Fruit fly (Drosophila melanogaster) Kc167 (cell line): ENCODE results near the gene Nepl17.

Source experiments
- h ChIP-seq: fragments of >200 bp; optimal IDR thresholded peaks from 3 replicates; lab custom pipeline; 2018; ENCODE audit warnings: missing external identifiers
- insv ChIP-seq: fragments of >200 bp; optimal IDR thresholded peaks from 3 replicates; lab custom pipeline; 2018; ENCODE audit warnings: missing external identifiers

DNA sequence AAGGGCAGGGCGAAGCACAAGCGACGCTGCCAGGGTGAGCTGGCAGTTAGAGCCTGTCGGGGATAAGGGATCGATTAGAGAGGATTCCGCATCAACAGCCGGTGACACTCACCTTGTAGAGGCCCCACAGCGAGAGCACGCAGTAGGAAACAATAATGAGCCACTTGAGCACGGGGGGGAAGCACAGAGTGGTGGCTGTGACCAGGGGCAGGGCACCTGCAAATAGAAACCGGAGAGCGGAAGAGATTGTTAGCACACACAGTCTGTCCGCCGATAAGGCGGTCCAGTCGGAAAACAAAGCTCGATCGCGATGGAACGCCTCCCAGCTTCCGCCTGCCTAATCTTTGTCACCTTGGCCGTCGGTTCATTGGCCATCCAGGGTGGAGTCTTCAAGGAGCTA is at the start of gene Nepl17:
- no peak for TF ChIP-seq h (lab: Kevin White, UChicago)
- no peak for TF ChIP-seq insv (lab: Kevin White, UChicago)
